Fruit fly (Drosophila melanogaster) whole organism, embryonic: Measurements from ENCODE around the gene Oatp26F.

Experiments used
- Ada2b ChIP-seq: fragments of 200-800 bp; sonication (Bioruptor generic); IDR thresholded peaks from 2 replicates; pipeline ENCODE4 v1.3.6; 2022; ENCODE audit warnings: missing biosample characterization, missing genetic modification characterization
- B-H1 ChIP-seq: fragments of 200-800 bp; sonication (Bioruptor generic); IDR thresholded peaks from 3 replicates; pipeline ENCODE4 v1.3.6; 2022; ENCODE audit warnings: missing biosample characterization, missing genetic modification characterization
- CG10147 ChIP-seq: fragments of 200-800 bp; sonication (Bioruptor generic); optimal IDR thresholded peaks from 2 replicates; lab custom pipeline; 2019; ENCODE audit warnings: missing biosample characterization, mild to moderate bottlenecking, missing genetic modification characterization, moderate library complexity
- CG10654 ChIP-seq: fragments of 200-800 bp; sonication (Bioruptor generic); optimal IDR thresholded peaks from 2 replicates; lab custom pipeline; 2016; ENCODE audit warnings: missing biosample characterization, missing genetic modification characterization
- CG11695 ChIP-seq: fragments of 200-800 bp; sonication (Bioruptor generic); IDR thresholded peaks from 3 replicates; pipeline ENCODE4 v1.3.6; 2022; ENCODE audit warnings: missing biosample characterization, missing genetic modification characterization
- CG11723 ChIP-seq: fragments of 200-800 bp; sonication (Bioruptor generic); optimal IDR thresholded peaks from 2 replicates; lab custom pipeline; 2017; ENCODE audit warnings: missing biosample characterization, mild to moderate bottlenecking, missing genetic modification characterization
- CG12104 ChIP-seq: fragments of 200-800 bp; sonication (Bioruptor generic); optimal IDR thresholded peaks from 3 replicates; lab custom pipeline; 2016; ENCODE audit warnings: missing biosample characterization, missing genetic modification characterization
- CG12155 ChIP-seq: fragments of 200-800 bp; sonication (Bioruptor generic); optimal IDR thresholded peaks from 3 replicates; lab custom pipeline; 2016; ENCODE audit warnings: missing biosample characterization, missing genetic modification characterization
- CG12659 ChIP-seq: fragments of 200-800 bp; sonication (Bioruptor generic); optimal IDR thresholded peaks from 3 replicates; lab custom pipeline; 2017; ENCODE audit warnings: mild to moderate bottlenecking, missing biosample characterization, missing genetic modification reagents, missing genetic modification characterization
- CG12769 ChIP-seq: fragments of 200-800 bp; sonication (Bioruptor generic); optimal IDR thresholded peaks from 2 replicates; lab custom pipeline; 2019; ENCODE audit warnings: missing biosample characterization, mild to moderate bottlenecking, missing genetic modification characterization, moderate library complexity
- CG13624 ChIP-seq: fragments of 200-800 bp; sonication (Bioruptor generic); optimal IDR thresholded peaks from 2 replicates; lab custom pipeline; 2016; ENCODE audit warnings: missing biosample characterization, missing genetic modification characterization
- CG13775 ChIP-seq: fragments of 200-800 bp; sonication (Bioruptor generic); optimal IDR thresholded peaks from 3 replicates; lab custom pipeline; 2017; ENCODE audit warnings: missing biosample characterization, mild to moderate bottlenecking, missing genetic modification characterization
- CG14965 ChIP-seq: fragments of 200-800 bp; sonication (Bioruptor generic); optimal IDR thresholded peaks from 2 replicates; lab custom pipeline; 2016; ENCODE audit warnings: missing biosample characterization, missing genetic modification characterization, borderline replicate concordance
- CG2199 ChIP-seq: fragments of 200-800 bp; sonication (Bioruptor generic); IDR thresholded peaks from 3 replicates; pipeline ENCODE4 v1.3.6; 2022; ENCODE audit warnings: missing biosample characterization, missing genetic modification characterization
- CG31441 ChIP-seq: fragments of 200-800 bp; sonication (Bioruptor generic); IDR thresholded peaks from 2 replicates; pipeline ENCODE4 v1.3.6; 2022; ENCODE audit warnings: missing biosample characterization, missing genetic modification characterization
- CG33213 ChIP-seq: fragments of 200-800 bp; sonication (Bioruptor generic); optimal IDR thresholded peaks from 3 replicates; lab custom pipeline; 2016; ENCODE audit warnings: missing biosample characterization, missing genetic modification characterization
- CG34224 ChIP-seq: fragments of 200-800 bp; sonication (Bioruptor generic); IDR thresholded peaks from 3 replicates; pipeline ENCODE4 v1.3.6; 2022; ENCODE audit warnings: missing biosample characterization, missing genetic modification characterization; ENCODE audit not compliant: partially characterized antibody
- CG3995 ChIP-seq: fragments of 200-800 bp; sonication (Bioruptor generic); optimal IDR thresholded peaks from 3 replicates; lab custom pipeline; 2016; ENCODE audit warnings: missing biosample characterization, missing genetic modification characterization
- CG6272 ChIP-seq: fragments of 200-800 bp; sonication (Bioruptor generic); IDR thresholded peaks from 2 replicates; pipeline ENCODE4 v1.3.6; 2022; ENCODE audit warnings: missing biosample characterization, missing genetic modification characterization
- ERR ChIP-seq: fragments of 200-800 bp; sonication (Bioruptor generic); optimal IDR thresholded peaks from 2 replicates; lab custom pipeline; 2016; ENCODE audit warnings: missing biosample characterization, missing genetic modification characterization
- Eip74EF ChIP-seq, 2 experiments: fragments of 200-800 bp in 1 of 2; fragments of >200 bp in 1 of 2; sonication (Bioruptor generic) in 1 of 2; optimal IDR thresholded peaks; 2 replicates each; lab custom pipeline; 2017 to 2019; ENCODE audit warnings: missing biosample characterization in 2 of 2, missing genetic modification characterization in 2 of 2, mild to moderate bottlenecking in 1 of 2, moderate library complexity in 1 of 2
- H2.0 ChIP-seq: fragments of 200-800 bp; sonication (Bioruptor generic); IDR thresholded peaks from 2 replicates; pipeline ENCODE4 v1.3.6; 2022; ENCODE audit warnings: missing biosample characterization, missing genetic modification characterization
- HLH3B ChIP-seq: fragments of 200-800 bp; sonication (Bioruptor generic); IDR thresholded peaks from 2 replicates; pipeline ENCODE4 v1.3.6; 2022; ENCODE audit warnings: missing biosample characterization, missing genetic modification characterization
- Hr78 ChIP-seq, 2 experiments: fragments of 200-800 bp in 1 of 2; fragments of >200 bp in 1 of 2; sonication (Bioruptor generic) in 1 of 2; optimal IDR thresholded peaks; 2 replicates each; lab custom pipeline; 2017 to 2019; ENCODE audit warnings: missing biosample characterization in 2 of 2, missing genetic modification characterization in 2 of 2, mild to moderate bottlenecking in 1 of 2, moderate library complexity in 1 of 2
- Meics ChIP-seq: fragments of 200-800 bp; sonication (Bioruptor generic); optimal IDR thresholded peaks from 2 replicates; lab custom pipeline; 2017; ENCODE audit warnings: missing biosample characterization, mild to moderate bottlenecking, missing genetic modification characterization
- NC2β ChIP-seq: fragments of 200-800 bp; sonication (Bioruptor generic); optimal IDR thresholded peaks from 2 replicates; lab custom pipeline; 2016; ENCODE audit warnings: missing biosample characterization, missing genetic modification characterization
- Oli ChIP-seq: fragments of 200-800 bp; sonication (Bioruptor generic); optimal IDR thresholded peaks from 2 replicates; lab custom pipeline; 2018; ENCODE audit warnings: missing biosample characterization, mild to moderate bottlenecking, missing genetic modification characterization, moderate library complexity
- Ssrp ChIP-seq: fragments of 200-800 bp; sonication (Bioruptor generic); optimal IDR thresholded peaks from 2 replicates; lab custom pipeline; 2018; ENCODE audit warnings: missing biosample characterization, mild to moderate bottlenecking, missing genetic modification characterization, moderate library complexity
- cato ChIP-seq: fragments of 200-800 bp; sonication (Bioruptor generic); optimal IDR thresholded peaks from 2 replicates; lab custom pipeline; 2016; ENCODE audit warnings: missing biosample characterization, missing genetic modification characterization, borderline replicate concordance
- corto ChIP-seq: fragments of 200-800 bp; sonication (Bioruptor generic); optimal IDR thresholded peaks from 2 replicates; lab custom pipeline; 2016; ENCODE audit warnings: missing biosample characterization, mild to moderate bottlenecking, missing genetic modification characterization, moderate library complexity
- croc ChIP-seq: fragments of 200-800 bp; sonication (Bioruptor generic); conservative IDR thresholded peaks from 3 replicates; pipeline ENCODE4 v1.3.6; 2022; ENCODE audit warnings: missing biosample characterization, missing genetic modification characterization
- fd3F ChIP-seq: fragments of 200-800 bp; sonication (Bioruptor generic); optimal IDR thresholded peaks from 2 replicates; lab custom pipeline; 2018; ENCODE audit warnings: missing biosample characterization, mild to moderate bottlenecking, missing genetic modification characterization, moderate library complexity
- fd64A ChIP-seq: fragments of 200-800 bp; sonication (Bioruptor generic); optimal IDR thresholded peaks from 3 replicates; lab custom pipeline; 2018; ENCODE audit warnings: missing biosample characterization, mild to moderate bottlenecking, missing genetic modification characterization
- gro ChIP-seq: fragments of 200-800 bp; sonication (Bioruptor generic); optimal IDR thresholded peaks from 2 replicates; lab custom pipeline; 2016; ENCODE audit warnings: missing biosample characterization, missing genetic modification characterization
- hkb ChIP-seq, 2 experiments: fragments of 200-800 bp in 1 of 2; fragments of >200 bp in 1 of 2; sonication (Bioruptor generic) in 1 of 2; IDR thresholded peaks in 1 of 2; optimal IDR thresholded peaks in 1 of 2; 2 replicates each; pipeline versions ENCODE4 v1.3.6 to Lab custom; 2017 to 2022; ENCODE audit warnings: missing biosample characterization in 1 of 2, missing genetic modification characterization in 1 of 2
- klu ChIP-seq: fragments of 200-800 bp; sonication (Bioruptor generic); IDR thresholded peaks from 2 replicates; pipeline ENCODE4 v1.3.6; 2022; ENCODE audit warnings: missing biosample characterization, missing genetic modification characterization
- nerfin-1 ChIP-seq: fragments of 200-800 bp; sonication (Bioruptor generic); optimal IDR thresholded peaks from 3 replicates; lab custom pipeline; 2019; ENCODE audit warnings: missing biosample characterization, mild to moderate bottlenecking, missing genetic modification characterization, moderate library complexity
- onecut ChIP-seq: fragments of 200-800 bp; sonication (Bioruptor generic); IDR thresholded peaks from 2 replicates; pipeline ENCODE4 v1.3.6; 2022; ENCODE audit warnings: missing biosample characterization, missing genetic modification characterization
- run ChIP-seq: fragments of 200-800 bp; sonication (Bioruptor generic); optimal IDR thresholded peaks from 3 replicates; lab custom pipeline; 2018; ENCODE audit warnings: missing biosample characterization, mild to moderate bottlenecking, missing genetic modification characterization
- salm ChIP-seq: fragments of 200-800 bp; sonication (Bioruptor generic); optimal IDR thresholded peaks from 2 replicates; lab custom pipeline; 2018; ENCODE audit warnings: missing biosample characterization, mild to moderate bottlenecking, missing genetic modification characterization
- sim ChIP-seq: fragments of 200-800 bp; sonication (Bioruptor generic); IDR thresholded peaks from 2 replicates; pipeline ENCODE4 v1.3.6; 2022; ENCODE audit warnings: missing biosample characterization, missing genetic modification characterization
- sima ChIP-seq: fragments of 200-800 bp; sonication (Bioruptor generic); optimal IDR thresholded peaks from 2 replicates; lab custom pipeline; 2016; ENCODE audit warnings: missing biosample characterization, missing genetic modification characterization
- sob ChIP-seq: fragments of 200-800 bp; sonication (Bioruptor generic); IDR thresholded peaks from 2 replicates; pipeline ENCODE4 v1.3.6; 2022; ENCODE audit warnings: missing biosample characterization, missing genetic modification characterization
- stwl ChIP-seq: fragments of 200-800 bp; sonication (Bioruptor generic); optimal IDR thresholded peaks from 3 replicates; lab custom pipeline; 2018; ENCODE audit warnings: missing biosample characterization, mild to moderate bottlenecking, missing genetic modification characterization, moderate library complexity
- tna ChIP-seq: fragments of 200-800 bp; sonication (Bioruptor generic); IDR thresholded peaks from 2 replicates; pipeline ENCODE4 v1.3.6; 2022; ENCODE audit warnings: missing biosample characterization, missing genetic modification characterization; ENCODE audit not compliant: partially characterized antibody
- unpg ChIP-seq: fragments of 200-800 bp; sonication (Bioruptor generic); optimal IDR thresholded peaks from 3 replicates; lab custom pipeline; 2018; ENCODE audit warnings: missing biosample characterization, mild to moderate bottlenecking, missing genetic modification characterization, moderate library complexity
- vvl ChIP-seq: fragments of 200-800 bp; sonication (Bioruptor generic); IDR thresholded peaks from 2 replicates; pipeline ENCODE4 v1.3.6; 2022; ENCODE audit warnings: missing biosample characterization, missing genetic modification characterization
- z ChIP-seq: fragments of 200-800 bp; sonication (Bioruptor generic); IDR thresholded peaks from 3 replicates; pipeline ENCODE4 v1.3.6; 2022; ENCODE audit warnings: missing biosample characterization, missing genetic modification characterization
- zfh2 ChIP-seq: fragments of 200-800 bp; sonication (Bioruptor generic); optimal IDR thresholded peaks from 2 replicates; lab custom pipeline; 2016; ENCODE audit warnings: missing biosample characterization, missing genetic modification characterization

Gene Oatp26F

dm6 chr2L:6667719-6668325 lies 35.6 kb upstream of the Oatp26F start, which contains the start of gene Galt (continued):
- TF ChIP-seq stwl (peak; percentile 53), CG13624 (GFP tag; lab: Kevin White, UChicago) (no peak), CG33213 (GFP tag; lab: Kevin White, UChicago) (no peak), Meics (GFP tag; lab: Kevin White, UChicago) (peak; percentile 26), fd64A (no peak), corto (GFP tag; lab: Kevin White, UChicago) (no peak), CG2199 (no peak), CG12769 (tag; lab: Kevin White, UChicago) (no peak), gro (GFP tag; lab: Kevin White, UChicago) (no peak), CG10147 (GFP tag; lab: Kevin White, UChicago) (no peak), CG10654 (GFP tag; lab: Kevin White, UChicago) (no peak), NC2β (GFP tag; lab: Kevin White, UChicago) (no peak), cato (GFP tag; lab: Kevin White, UChicago) (no peak), onecut (GFP tag; lab: Robert Waterston, UW) (peak; percentile 28), nerfin-1 (peak; percentile 93), sob (peak; percentile 59; the same call in 1 of the 2 replicates), CG31441 (GFP tag; lab: Robert Waterston, UW) (no peak; the same call in none of the 2 replicates), sima (no peak), tna (GFP tag; lab: Robert Waterston, UW) (peak; percentile 76; the same call in 1 of the 2 replicates), fd3F (GFP tag; lab: Kevin White, UChicago) (peak; percentile 11), sim (no peak), CG34224 (GFP tag; lab: Robert Waterston, UW) (peak; percentile 84), CG12104 (no peak), Eip74EF (GFP tag; optimal IDR thresholded peaks at IDR 0.05; lab: Kevin White, UChicago) (peak in 1 of 2 experiments; percentile 24), klu (GFP tag; lab: Robert Waterston, UW) (no peak), CG13775 (peak; percentile 22), zfh2 (GFP tag; lab: Kevin White, UChicago) (no peak), CG12155 (GFP tag; lab: Kevin White, UChicago) (no peak), CG11723 (no peak), run (tag; lab: Kevin White, UChicago) (no peak), CG14965 (GFP tag; lab: Kevin White, UChicago) (no peak), HLH3B (GFP tag; lab: Robert Waterston, UW) (no peak), ERR (GFP tag; lab: Kevin White, UChicago) (peak; percentile 31), CG3995 (GFP tag; lab: Kevin White, UChicago) (no peak), vvl (peak; percentile 51; the same call in 1 of the 2 replicates), CG12659 (GFP tag; lab: Kevin White, UChicago) (peak; percentile 46), B-H1 (GFP tag; lab: Robert Waterston, UW) (no peak; the same call in 2 of the 3 replicates), Oli (tag; lab: Kevin White, UChicago) (no peak), Ada2b (GFP tag; lab: Robert Waterston, UW) (peak; percentile 21; the same call in 1 of the 2 replicates), CG6272 (peak; percentile 21; the same call in 1 of the 2 replicates), Ssrp (peak; percentile 3), salm (tag; lab: Kevin White, UChicago) (no peak), hkb (optimal IDR thresholded peaks at IDR 0.05; lab: Kevin White, UChicago) (no peak), hkb (GFP tag; IDR thresholded peaks at IDR 0.05; lab: Robert Waterston, UW) (peak; percentile 30), z (GFP tag; lab: Robert Waterston, UW) (peak; percentile 95), Hr78 (GFP tag; optimal IDR thresholded peaks at IDR 0.05; lab: Kevin White, UChicago) (peak in 1 of 2 experiments; percentile 18), croc (GFP tag; lab: Robert Waterston, UW) (no peak), H2.0 (GFP tag; lab: Robert Waterston, UW) (peak; percentile 37; the same call in 1 of the 2 replicates), CG11695 (GFP tag; lab: Robert Waterston, UW) (0 out of 3 replicates have a peak, but pooled peaks have one; percentile 31), unpg (GFP tag; lab: Kevin White, UChicago) (peak; percentile 39)
